Worm (Caenorhabditis elegans): ENCODE measurements around the gene C24H10.4.

ce11 chrX:5100738-5101379, 41.8 kb upstream of the C24H10.4 start, which contains the start of gene vit-2:
- TF ChIP-seq unc-98 (GFP tag; IDR thresholded peaks at IDR 0.05) (no peak), nhr-77 (tag; optimal IDR thresholded peaks at IDR 0.05) (no peak), lin-35 (GFP tag; optimal IDR thresholded peaks at IDR 0.05) (no peak), irx-1 (tag; optimal IDR thresholded peaks at IDR 0.05) (no peak), snpc-4 (tag; optimal IDR thresholded peaks at IDR 0.05) (no peak)

Measured in whole organism, L1 larva.